Fruit fly (Drosophila melanogaster) whole organism, pupa: ENCODE measurements around the gene primo-1.

ENCODE experiments used
- CG10348 ChIP-seq: fragments of 200-800 bp; sonication (Bioruptor generic); IDR thresholded peaks from 2 replicates; pipeline ENCODE4 v1.3.6; 2022; ENCODE audit warnings: missing biosample characterization, missing genetic modification characterization
- CG12605 ChIP-seq: fragments of 200-800 bp; sonication (Bioruptor generic); IDR thresholded peaks from 2 replicates; pipeline ENCODE4 v1.3.6; 2022; ENCODE audit warnings: missing biosample characterization, missing genetic modification characterization
- CG13204 ChIP-seq: fragments of 200-800 bp; sonication (Bioruptor generic); optimal IDR thresholded peaks from 2 replicates; lab custom pipeline; 2018; ENCODE audit warnings: missing biosample characterization, mild to moderate bottlenecking, missing genetic modification characterization, moderate library complexity
- CG14655 ChIP-seq: fragments of 200-800 bp; sonication (Bioruptor generic); optimal IDR thresholded peaks from 3 replicates; lab custom pipeline; 2017; ENCODE audit warnings: mild to moderate bottlenecking, missing biosample characterization, missing genetic modification reagents, missing genetic modification characterization
- CG15710 ChIP-seq: fragments of 200-800 bp; sonication (Bioruptor generic); optimal IDR thresholded peaks from 2 replicates; lab custom pipeline; 2018; ENCODE audit warnings: missing biosample characterization, mild to moderate bottlenecking, missing genetic modification characterization, moderate library complexity
- CG17806 ChIP-seq: fragments of 200-800 bp; sonication (Bioruptor generic); optimal IDR thresholded peaks from 2 replicates; lab custom pipeline; 2018; ENCODE audit warnings: missing biosample characterization, mild to moderate bottlenecking, missing genetic modification characterization, moderate library complexity
- CG32121 ChIP-seq: fragments of 200-800 bp; sonication (Bioruptor generic); IDR thresholded peaks from 2 replicates; pipeline ENCODE4 v1.3.6; 2022; ENCODE audit warnings: missing biosample characterization, missing genetic modification characterization
- CG34367 ChIP-seq: fragments of 200-800 bp; sonication (Bioruptor generic); optimal IDR thresholded peaks from 2 replicates; lab custom pipeline; 2018; ENCODE audit warnings: missing biosample characterization, mild to moderate bottlenecking, missing genetic modification characterization
- CG4496 ChIP-seq: fragments of 200-800 bp; sonication (Bioruptor generic); IDR thresholded peaks from 3 replicates; pipeline ENCODE4 v1.3.6; 2022; ENCODE audit warnings: missing biosample characterization, missing genetic modification characterization
- CG8159 ChIP-seq: fragments of 200-800 bp; sonication (Bioruptor generic); optimal IDR thresholded peaks from 3 replicates; lab custom pipeline; 2018; ENCODE audit warnings: missing biosample characterization, mild to moderate bottlenecking, missing genetic modification characterization, moderate library complexity
- CG8301 ChIP-seq: fragments of 200-800 bp; sonication (Bioruptor generic); optimal IDR thresholded peaks from 2 replicates; lab custom pipeline; 2018; ENCODE audit warnings: missing biosample characterization, mild to moderate bottlenecking, missing genetic modification characterization
- CG9948 ChIP-seq: fragments of 200-800 bp; sonication (Bioruptor generic); optimal IDR thresholded peaks from 2 replicates; lab custom pipeline; 2018; ENCODE audit warnings: missing biosample characterization, mild to moderate bottlenecking, missing genetic modification characterization, moderate library complexity
- D1 ChIP-seq: fragments of 200-800 bp; sonication (Bioruptor generic); optimal IDR thresholded peaks from 2 replicates; lab custom pipeline; 2018; ENCODE audit warnings: missing biosample characterization, mild to moderate bottlenecking, missing genetic modification characterization, moderate library complexity
- EcR ChIP-seq: fragments of 200-800 bp; sonication (Bioruptor generic); optimal IDR thresholded peaks from 3 replicates; lab custom pipeline; 2019; ENCODE audit warnings: missing biosample characterization, missing genetic modification characterization, mild to moderate bottlenecking, moderate library complexity, missing genetic modification reagents
- Ets98B ChIP-seq: fragments of 200-800 bp; sonication (Bioruptor generic); IDR thresholded peaks from 2 replicates; pipeline ENCODE4 v1.3.6; 2022; ENCODE audit warnings: missing biosample characterization, missing genetic modification characterization
- Pif1A ChIP-seq: fragments of 200-800 bp; sonication (Bioruptor generic); optimal IDR thresholded peaks from 3 replicates; lab custom pipeline; 2016; ENCODE audit warnings: missing biosample characterization, missing genetic modification characterization
- Pif1B ChIP-seq: fragments of 200-800 bp; sonication (Bioruptor generic); optimal IDR thresholded peaks from 3 replicates; lab custom pipeline; 2016; ENCODE audit warnings: missing biosample characterization, missing genetic modification characterization
- Snoo ChIP-seq: fragments of 200-800 bp; sonication (Bioruptor generic); optimal IDR thresholded peaks from 3 replicates; lab custom pipeline; 2017; ENCODE audit warnings: missing biosample characterization, mild to moderate bottlenecking, missing genetic modification characterization, inconsistent platforms
- fd96Ca ChIP-seq: fragments of 200-800 bp; sonication (Bioruptor generic); IDR thresholded peaks from 3 replicates; pipeline ENCODE4 v1.3.6; 2022; ENCODE audit warnings: missing biosample characterization, missing genetic modification characterization
- gl ChIP-seq: fragments of 200-800 bp; sonication (Bioruptor generic); optimal IDR thresholded peaks from 2 replicates; lab custom pipeline; 2018; ENCODE audit warnings: missing biosample characterization, mild to moderate bottlenecking, missing genetic modification characterization
- rn ChIP-seq: fragments of 200-800 bp; sonication (Bioruptor generic); IDR thresholded peaks from 2 replicates; pipeline ENCODE4 v1.3.6; 2022; ENCODE audit warnings: missing biosample characterization, missing genetic modification characterization

primo-1 gene

DNA sequence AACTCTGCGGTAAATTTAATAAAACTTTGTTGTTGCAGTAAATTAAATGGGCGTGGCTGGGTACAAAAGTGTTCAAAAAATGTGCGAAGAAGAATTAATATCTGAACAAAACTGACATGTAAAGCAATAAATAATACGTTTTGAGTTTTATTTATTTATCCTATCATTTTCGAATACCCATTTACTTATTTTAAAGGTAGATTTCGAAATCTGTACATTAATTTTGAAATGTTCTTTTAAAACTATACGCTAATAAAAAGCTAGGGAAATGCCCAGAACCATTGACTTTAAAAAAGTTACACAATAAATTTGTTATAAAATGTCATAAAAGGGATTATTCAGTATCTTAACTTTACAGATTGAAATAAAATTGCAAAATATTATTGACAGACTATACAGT is at the start of gene primo-1, which contains the start of gene primo-2:
TSS of gene primo-1 (minus strand) at position 101 of the 400 bp plus-strand sequence.
TSS of gene primo-2 (minus strand) at position 101 of the 400 bp plus-strand sequence.
- TF ChIP-seq Pif1B (GFP tag; lab: Kevin White, UChicago) (no peak), CG14655 (GFP tag; lab: Kevin White, UChicago) (no peak), CG17806 (tag; lab: Kevin White, UChicago) (no peak), gl (tag; lab: Kevin White, UChicago) (no peak), CG9948 (tag; lab: Kevin White, UChicago) (no peak), CG34367 (tag; lab: Kevin White, UChicago) (no peak), CG32121 (no peak), Pif1A (GFP tag; lab: Kevin White, UChicago) (no peak), fd96Ca (GFP tag; lab: Robert Waterston, UW) (no peak), CG4496 (GFP tag; lab: Robert Waterston, UW) (no peak), EcR (GFP tag; lab: Kevin White, UChicago) (no peak), CG15710 (tag; lab: Kevin White, UChicago) (no peak), CG12605 (no peak), D1 (tag; lab: Kevin White, UChicago) (no peak), rn (GFP tag; lab: Robert Waterston, UW) (no peak)
- TF ChIP-seq, all 21 proteins: peak for 0

- TF ChIP-seq Pif1A (GFP tag; lab: Kevin White, UChicago) = no peak
- TF ChIP-seq CG4496 (GFP tag; lab: Robert Waterston, UW) = no peak
- TF ChIP-seq CG9948 (tag; lab: Kevin White, UChicago) = no peak
- TF ChIP-seq fd96Ca (GFP tag; lab: Robert Waterston, UW) = no peak
- TF ChIP-seq Snoo (tag; lab: Kevin White, UChicago) = no peak
- no peak for TF ChIP-seq Ets98B
- TF ChIP-seq CG13204 (GFP tag; lab: Kevin White, UChicago) = no peak
- no peak for TF ChIP-seq rn (GFP tag; lab: Robert Waterston, UW)
- TF ChIP-seq CG17806 (tag; lab: Kevin White, UChicago) = no peak
- no peak for TF ChIP-seq CG34367 (tag; lab: Kevin White, UChicago)
- TF ChIP-seq CG12605 = no peak
- TF ChIP-seq D1 (tag; lab: Kevin White, UChicago) = no peak
- no peak for TF ChIP-seq CG32121
- no peak for TF ChIP-seq Pif1B (GFP tag; lab: Kevin White, UChicago)
- TF ChIP-seq CG15710 (tag; lab: Kevin White, UChicago) = no peak
- TF ChIP-seq CG8159 (tag; lab: Kevin White, UChicago) = no peak
- TF ChIP-seq CG8301 (tag; lab: Kevin White, UChicago) = no peak
Observed at dm6 chr3R:13746066-13746673, 34.5 kb upstream of the primo-1 start.

- no peak for TF ChIP-seq CG13204 (GFP tag; lab: Kevin White, UChicago)
- no peak for TF ChIP-seq CG17806 (tag; lab: Kevin White, UChicago)
- no peak for TF ChIP-seq CG32121
- TF ChIP-seq CG15710 (tag; lab: Kevin White, UChicago) = no peak
- TF ChIP-seq CG14655 (GFP tag; lab: Kevin White, UChicago) = no peak
- no peak for TF ChIP-seq gl (tag; lab: Kevin White, UChicago)
- no peak for TF ChIP-seq Ets98B
- no peak for TF ChIP-seq Pif1A (GFP tag; lab: Kevin White, UChicago)
- no peak for TF ChIP-seq CG4496 (GFP tag; lab: Robert Waterston, UW)
- TF ChIP-seq CG8301 (tag; lab: Kevin White, UChicago) = no peak
- TF ChIP-seq CG34367 (tag; lab: Kevin White, UChicago) = no peak
- TF ChIP-seq EcR (GFP tag; lab: Kevin White, UChicago) = no peak
- TF ChIP-seq fd96Ca (GFP tag; lab: Robert Waterston, UW) = no peak
- TF ChIP-seq rn (GFP tag; lab: Robert Waterston, UW) = no peak
- TF ChIP-seq Snoo (tag; lab: Kevin White, UChicago) = no peak
- no peak for TF ChIP-seq D1 (tag; lab: Kevin White, UChicago)
- no peak for TF ChIP-seq CG8159 (tag; lab: Kevin White, UChicago)
- TF ChIP-seq CG10348 (GFP tag; lab: Robert Waterston, UW) = no peak
- TF ChIP-seq CG9948 (tag; lab: Kevin White, UChicago) = no peak
Observed at dm6 chr3R:13735304-13735898, 23.8 kb upstream of the primo-1 start.

dm6 chr3R:13730005-13730404 is 18.4 kb upstream of the primo-1 start:
- TF ChIP-seq CG4496 (GFP tag; lab: Robert Waterston, UW) = peak; percentile 51; the same call in 1 of the 3 replicates
- no peak for TF ChIP-seq gl (tag; lab: Kevin White, UChicago)
- TF ChIP-seq CG17806 (tag; lab: Kevin White, UChicago) = no peak

DNA sequence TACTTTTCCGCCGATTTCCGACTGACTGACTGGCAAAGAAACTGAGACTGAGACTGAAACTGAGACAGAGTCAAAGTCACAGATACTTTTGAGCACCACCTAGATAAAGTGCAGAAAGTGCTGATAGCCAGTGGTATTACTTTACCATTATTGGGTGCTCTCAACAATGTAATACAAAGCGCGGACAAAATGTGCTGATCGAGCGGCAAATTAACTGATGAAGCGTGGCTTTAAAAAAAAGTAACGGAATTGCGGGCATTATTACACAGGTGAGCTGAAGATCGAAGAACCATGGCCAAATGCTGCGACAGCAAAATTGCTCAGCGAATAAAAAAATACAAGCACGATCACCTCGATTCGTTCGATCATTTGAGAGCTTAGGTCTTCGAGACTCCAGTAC is 17.3 kb upstream of the primo-1 start:
- no peak for TF ChIP-seq CG4496 (GFP tag; lab: Robert Waterston, UW)
- TF ChIP-seq CG13204 (GFP tag; lab: Kevin White, UChicago) = no peak
- no peak for TF ChIP-seq rn (GFP tag; lab: Robert Waterston, UW)
- no peak for TF ChIP-seq D1 (tag; lab: Kevin White, UChicago)
- TF ChIP-seq CG17806 (tag; lab: Kevin White, UChicago) = no peak
- no peak for TF ChIP-seq Pif1A (GFP tag; lab: Kevin White, UChicago)
- TF ChIP-seq CG8301 (tag; lab: Kevin White, UChicago) = no peak
- no peak for TF ChIP-seq CG9948 (tag; lab: Kevin White, UChicago)
- TF ChIP-seq gl (tag; lab: Kevin White, UChicago) = no peak
- TF ChIP-seq CG12605 = no peak
- TF ChIP-seq Pif1B (GFP tag; lab: Kevin White, UChicago) = no peak
- no peak for TF ChIP-seq Ets98B
- no peak for TF ChIP-seq fd96Ca (GFP tag; lab: Robert Waterston, UW)
